Worm (Caenorhabditis elegans): ENCODE results near the gene F54C9.9.

The F54C9.9 gene

DNA sequence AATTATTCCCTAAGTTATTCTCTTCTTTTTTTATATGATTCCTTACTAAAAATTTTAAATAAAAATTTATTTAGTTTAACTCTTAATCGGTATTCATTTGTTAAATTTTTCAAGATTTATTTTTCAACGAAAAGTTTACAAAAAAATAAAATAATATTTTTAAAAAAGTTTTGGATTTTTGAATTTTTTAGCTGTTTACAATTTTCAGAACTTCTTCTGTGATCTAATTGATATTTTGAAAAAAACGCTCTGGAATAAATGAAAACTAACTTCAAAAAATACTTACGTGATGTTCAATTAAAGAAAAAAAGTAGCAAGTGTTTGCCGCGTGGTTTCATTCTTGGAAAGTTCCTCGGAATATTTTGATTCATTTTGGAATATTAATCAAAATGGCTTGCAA, 32.5 kb upstream of the F54C9.9 start, which contains the start of gene decr-1.2:
TSS of gene decr-1.2 (plus strand) at position 301 of the 400 bp plus-strand sequence.
- TF ChIP-seq nhr-237 (tag; optimal IDR thresholded peaks at IDR 0.05) (no peak), bed-3 (GFP tag; optimal IDR thresholded peaks at IDR 0.05) (no peak), ceh-39 (tag; optimal IDR thresholded peaks at IDR 0.05) (no peak), nhr-2 (tag; optimal IDR thresholded peaks at IDR 0.05) (no peak), nhr-12 (tag; optimal IDR thresholded peaks at IDR 0.05) (no peak)

DNA sequence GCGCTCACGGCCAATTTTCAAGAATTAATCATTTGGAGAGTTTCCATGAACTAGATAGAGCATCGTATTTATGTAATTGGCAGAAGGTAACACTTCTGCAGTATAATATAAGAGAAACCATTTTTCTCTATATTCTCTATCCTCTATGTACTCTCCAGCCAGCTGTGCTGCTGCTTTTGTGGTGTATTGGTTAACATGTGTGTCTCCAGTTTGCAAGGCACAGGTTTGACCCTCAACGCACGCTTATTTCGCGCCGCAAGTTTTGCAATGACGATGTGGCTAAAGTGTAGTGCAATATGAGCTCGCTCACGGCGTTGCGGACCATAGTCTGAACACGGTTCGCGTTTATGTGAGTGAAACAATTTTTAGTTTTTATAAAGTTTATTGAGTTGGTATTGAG, 30.9 kb upstream of the F54C9.9 start:
- TF ChIP-seq ceh-83 (GFP tag; optimal IDR thresholded peaks at IDR 0.05) (peak; percentile 96), tbx-8 (GFP tag; optimal IDR thresholded peaks at IDR 0.05) (peak; percentile 84), sptf-1 (tag; optimal IDR thresholded peaks at IDR 0.05) (no peak), lin-32 (GFP tag; optimal IDR thresholded peaks at IDR 0.05) (peak; percentile 86), unc-39 (tag; optimal IDR thresholded peaks at IDR 0.05) (peak; percentile 91), lsy-2 (tag; optimal IDR thresholded peaks at IDR 0.05) (peak; percentile 17), mls-2 (tag; optimal IDR thresholded peaks at IDR 0.05) (peak; percentile 90), hlh-1 (tag; optimal IDR thresholded peaks at IDR 0.05) (peak; percentile 74), unc-62 (GFP tag; optimal IDR thresholded peaks at IDR 0.05) (peak; percentile 57), sem-2 (GFP tag; optimal IDR thresholded peaks at IDR 0.05) (peak; percentile 81), ztf-11 (tag; optimal IDR thresholded peaks at IDR 0.05) (peak; percentile 29), unc-120 (tag; optimal IDR thresholded peaks at IDR 0.05; ENCODE audit: poor library complexity, severe bottlenecking) (peak; percentile 68), nhr-237 (tag; optimal IDR thresholded peaks at IDR 0.05) (no peak), snpc-4 (tag; optimal IDR thresholded peaks at IDR 0.05) (no peak), bed-3 (GFP tag; optimal IDR thresholded peaks at IDR 0.05) (peak; percentile 84), lin-13 (tag; optimal IDR thresholded peaks at IDR 0.05) (no peak), nhr-28 (tag; optimal IDR thresholded peaks at IDR 0.05) (peak; percentile 37), flh-1 (GFP tag; optimal IDR thresholded peaks at IDR 0.05) (peak; percentile 72), M03D4.4 (tag; optimal IDR thresholded peaks at IDR 0.05) (peak; percentile 90), pha-4 (tag; optimal IDR thresholded peaks at IDR 0.05) (peak; percentile 80), nhr-12 (tag; optimal IDR thresholded peaks at IDR 0.05) (no peak), ceh-43 (GFP tag; optimal IDR thresholded peaks at IDR 0.05) (peak; percentile 85), mep-1 (tag; optimal IDR thresholded peaks at IDR 0.05) (peak; percentile 27), elt-1 (tag; optimal IDR thresholded peaks at IDR 0.05; ENCODE audit: borderline replicate concordance, insufficient read depth) (no peak), ham-2 (GFP tag; optimal IDR thresholded peaks at IDR 0.05) (peak; percentile 89), ces-1 (GFP tag; optimal IDR thresholded peaks at IDR 0.05) (no peak), cnd-1 (tag; optimal IDR thresholded peaks at IDR 0.05) (peak; percentile 94)

DNA sequence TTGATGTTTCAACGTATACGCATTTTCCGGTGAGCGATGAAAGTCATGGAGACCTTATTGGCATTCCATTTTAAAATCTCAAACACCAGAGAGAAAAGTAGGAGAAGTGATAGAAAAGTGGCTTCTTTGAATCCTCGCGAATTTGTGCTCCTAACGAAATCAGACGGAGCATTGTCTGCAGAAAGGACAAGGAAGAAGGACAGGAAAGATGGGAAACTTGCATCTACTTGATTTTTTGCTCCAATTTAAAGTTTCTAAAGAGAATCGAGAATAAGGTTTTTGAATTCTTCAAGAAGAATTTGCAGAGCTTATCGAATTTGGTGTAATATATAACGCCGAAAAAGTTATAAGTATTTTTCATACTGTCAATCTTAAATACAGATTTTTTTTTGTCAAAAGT, 26.7 kb upstream of the F54C9.9 start:
- TF ChIP-seq ces-1 (GFP tag; optimal IDR thresholded peaks at IDR 0.05) = peak; percentile 73
- no peak for TF ChIP-seq ceh-83 (GFP tag; optimal IDR thresholded peaks at IDR 0.05)

DNA sequence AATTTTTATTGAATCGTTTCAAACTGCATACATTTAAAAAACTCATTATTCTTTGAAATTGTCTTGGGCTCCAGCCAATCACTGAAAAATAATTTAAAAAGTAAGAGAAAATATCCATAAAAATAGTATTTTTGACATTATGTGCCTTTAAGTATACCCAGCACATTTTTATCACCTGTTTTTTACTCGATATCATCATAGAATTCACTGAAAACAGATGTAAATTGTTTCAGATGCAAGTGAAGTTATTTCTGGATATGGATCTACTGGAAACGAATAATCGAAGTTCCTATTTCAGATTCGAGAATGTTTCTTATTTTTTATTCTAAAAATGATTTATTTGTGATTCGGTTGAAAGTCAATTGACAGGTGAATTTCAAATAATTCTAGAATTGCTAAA, 23.3 kb upstream of the F54C9.9 start:
- TF ChIP-seq drap-1 (GFP tag; optimal IDR thresholded peaks at IDR 0.05) = no peak
- TF ChIP-seq mab-5 (tag; optimal IDR thresholded peaks at IDR 0.05) = no peak
- no peak for TF ChIP-seq lin-13 (tag; optimal IDR thresholded peaks at IDR 0.05)

DNA sequence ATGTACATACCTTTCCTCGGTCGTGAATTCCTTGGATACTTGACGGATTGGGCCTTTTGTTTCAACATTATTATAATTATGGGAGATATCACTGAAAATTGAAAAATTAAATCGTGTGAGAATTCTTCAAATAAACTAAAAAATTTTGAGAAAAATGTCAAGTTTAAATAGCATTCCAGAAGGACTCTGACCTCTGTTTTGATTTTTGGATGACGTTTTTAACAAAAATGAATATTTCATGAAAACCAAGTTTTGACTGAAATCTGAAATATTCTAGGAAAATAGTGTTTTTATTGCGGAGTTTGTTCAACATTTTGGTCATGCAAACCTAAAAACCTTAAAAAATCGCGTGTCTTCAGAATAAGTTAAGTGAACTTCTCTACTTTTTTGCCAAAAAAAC, 21.7 kb upstream of the F54C9.9 start, which contains the start of gene glb-27:
TSS of gene glb-27 (minus strand) at position 101 of the 400 bp plus-strand sequence.
- TF ChIP-seq drap-1 (GFP tag; optimal IDR thresholded peaks at IDR 0.05) (no peak), mls-2 (tag; optimal IDR thresholded peaks at IDR 0.05) (no peak), ceh-39 (tag; optimal IDR thresholded peaks at IDR 0.05) (no peak), unc-62 (GFP tag; optimal IDR thresholded peaks at IDR 0.05) (no peak), blmp-1 (tag; optimal IDR thresholded peaks at IDR 0.05) (no peak), elt-1 (tag; optimal IDR thresholded peaks at IDR 0.05; ENCODE audit: borderline replicate concordance, insufficient read depth) (no peak), cnd-1 (tag; optimal IDR thresholded peaks at IDR 0.05) (no peak), unc-39 (tag; optimal IDR thresholded peaks at IDR 0.05) (no peak)
